Fruit fly (Drosophila melanogaster) whole organism, pupa: Measurements from ENCODE around the gene CG34250.
A peak's percentile ranks its signal among the peaks of the same experiment; 100 is the strongest.

Source experiments
- CG10348 ChIP-seq: fragments of 200-800 bp; sonication (Bioruptor generic); IDR thresholded peaks from 2 replicates; pipeline ENCODE4 v1.3.6; 2022; ENCODE audit warnings: missing biosample characterization, missing genetic modification characterization
- CG12605 ChIP-seq: fragments of 200-800 bp; sonication (Bioruptor generic); IDR thresholded peaks from 2 replicates; pipeline ENCODE4 v1.3.6; 2022; ENCODE audit warnings: missing biosample characterization, missing genetic modification characterization
- CG13204 ChIP-seq: fragments of 200-800 bp; sonication (Bioruptor generic); optimal IDR thresholded peaks from 2 replicates; lab custom pipeline; 2018; ENCODE audit warnings: missing biosample characterization, mild to moderate bottlenecking, missing genetic modification characterization, moderate library complexity
- CG14655 ChIP-seq: fragments of 200-800 bp; sonication (Bioruptor generic); optimal IDR thresholded peaks from 3 replicates; lab custom pipeline; 2017; ENCODE audit warnings: mild to moderate bottlenecking, missing biosample characterization, missing genetic modification reagents, missing genetic modification characterization
- CG15710 ChIP-seq: fragments of 200-800 bp; sonication (Bioruptor generic); optimal IDR thresholded peaks from 2 replicates; lab custom pipeline; 2018; ENCODE audit warnings: missing biosample characterization, mild to moderate bottlenecking, missing genetic modification characterization, moderate library complexity
- CG17806 ChIP-seq: fragments of 200-800 bp; sonication (Bioruptor generic); optimal IDR thresholded peaks from 2 replicates; lab custom pipeline; 2018; ENCODE audit warnings: missing biosample characterization, mild to moderate bottlenecking, missing genetic modification characterization, moderate library complexity
- CG32121 ChIP-seq: fragments of 200-800 bp; sonication (Bioruptor generic); IDR thresholded peaks from 2 replicates; pipeline ENCODE4 v1.3.6; 2022; ENCODE audit warnings: missing biosample characterization, missing genetic modification characterization
- CG34367 ChIP-seq: fragments of 200-800 bp; sonication (Bioruptor generic); optimal IDR thresholded peaks from 2 replicates; lab custom pipeline; 2018; ENCODE audit warnings: missing biosample characterization, mild to moderate bottlenecking, missing genetic modification characterization
- CG4496 ChIP-seq: fragments of 200-800 bp; sonication (Bioruptor generic); IDR thresholded peaks from 3 replicates; pipeline ENCODE4 v1.3.6; 2022; ENCODE audit warnings: missing biosample characterization, missing genetic modification characterization
- CG8159 ChIP-seq: fragments of 200-800 bp; sonication (Bioruptor generic); optimal IDR thresholded peaks from 3 replicates; lab custom pipeline; 2018; ENCODE audit warnings: missing biosample characterization, mild to moderate bottlenecking, missing genetic modification characterization, moderate library complexity
- CG8301 ChIP-seq: fragments of 200-800 bp; sonication (Bioruptor generic); optimal IDR thresholded peaks from 2 replicates; lab custom pipeline; 2018; ENCODE audit warnings: missing biosample characterization, mild to moderate bottlenecking, missing genetic modification characterization
- CG9948 ChIP-seq: fragments of 200-800 bp; sonication (Bioruptor generic); optimal IDR thresholded peaks from 2 replicates; lab custom pipeline; 2018; ENCODE audit warnings: missing biosample characterization, mild to moderate bottlenecking, missing genetic modification characterization, moderate library complexity
- D1 ChIP-seq: fragments of 200-800 bp; sonication (Bioruptor generic); optimal IDR thresholded peaks from 2 replicates; lab custom pipeline; 2018; ENCODE audit warnings: missing biosample characterization, mild to moderate bottlenecking, missing genetic modification characterization, moderate library complexity
- EcR ChIP-seq: fragments of 200-800 bp; sonication (Bioruptor generic); optimal IDR thresholded peaks from 3 replicates; lab custom pipeline; 2019; ENCODE audit warnings: missing biosample characterization, missing genetic modification characterization, mild to moderate bottlenecking, moderate library complexity, missing genetic modification reagents
- Ets98B ChIP-seq: fragments of 200-800 bp; sonication (Bioruptor generic); IDR thresholded peaks from 2 replicates; pipeline ENCODE4 v1.3.6; 2022; ENCODE audit warnings: missing biosample characterization, missing genetic modification characterization
- Pif1A ChIP-seq: fragments of 200-800 bp; sonication (Bioruptor generic); optimal IDR thresholded peaks from 3 replicates; lab custom pipeline; 2016; ENCODE audit warnings: missing biosample characterization, missing genetic modification characterization
- Pif1B ChIP-seq: fragments of 200-800 bp; sonication (Bioruptor generic); optimal IDR thresholded peaks from 3 replicates; lab custom pipeline; 2016; ENCODE audit warnings: missing biosample characterization, missing genetic modification characterization
- Snoo ChIP-seq: fragments of 200-800 bp; sonication (Bioruptor generic); optimal IDR thresholded peaks from 3 replicates; lab custom pipeline; 2017; ENCODE audit warnings: missing biosample characterization, mild to moderate bottlenecking, missing genetic modification characterization, inconsistent platforms
- fd96Ca ChIP-seq: fragments of 200-800 bp; sonication (Bioruptor generic); IDR thresholded peaks from 3 replicates; pipeline ENCODE4 v1.3.6; 2022; ENCODE audit warnings: missing biosample characterization, missing genetic modification characterization
- gl ChIP-seq: fragments of 200-800 bp; sonication (Bioruptor generic); optimal IDR thresholded peaks from 2 replicates; lab custom pipeline; 2018; ENCODE audit warnings: missing biosample characterization, mild to moderate bottlenecking, missing genetic modification characterization
- rn ChIP-seq: fragments of 200-800 bp; sonication (Bioruptor generic); IDR thresholded peaks from 2 replicates; pipeline ENCODE4 v1.3.6; 2022; ENCODE audit warnings: missing biosample characterization, missing genetic modification characterization

CG34250 gene

DNA sequence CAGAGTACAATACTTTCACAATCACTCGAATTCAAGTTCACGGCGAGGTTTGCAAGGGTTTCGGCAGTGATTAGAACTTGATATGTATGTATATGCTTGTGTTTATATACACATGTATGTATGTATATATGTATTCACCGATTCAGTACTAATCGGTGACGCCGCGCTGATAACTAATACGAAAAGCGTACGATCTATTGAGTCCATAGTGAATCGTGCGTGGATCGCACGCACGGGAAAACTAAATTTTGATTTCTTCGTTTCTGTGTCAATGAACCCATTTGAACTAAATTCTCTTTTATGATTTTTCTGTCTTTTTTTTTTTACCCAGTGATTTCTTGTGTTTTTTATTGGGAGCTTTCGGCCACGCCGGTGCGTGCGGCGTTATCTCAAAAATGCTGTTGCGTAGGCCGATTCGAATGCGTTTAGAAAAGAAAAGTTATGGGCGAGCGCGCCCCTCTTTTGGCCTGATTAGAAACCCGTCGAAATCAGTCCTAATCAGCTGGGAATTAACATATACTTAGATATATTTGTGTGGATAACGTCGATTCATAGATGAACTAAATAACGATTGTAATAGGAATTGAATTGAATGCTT is 17.9 kb downstream of the CG34250 start:
- TF ChIP-seq CG8159 (tag; lab: Kevin White, UChicago) (no peak), fd96Ca (GFP tag; lab: Robert Waterston, UW) (no peak), CG14655 (GFP tag; lab: Kevin White, UChicago) (no peak), CG13204 (GFP tag; lab: Kevin White, UChicago) (no peak), CG34367 (tag; lab: Kevin White, UChicago) (no peak), CG8301 (no peak), CG15710 (tag; lab: Kevin White, UChicago) (no peak), Ets98B (GFP tag; lab: Robert Waterston, UW) (no peak), CG17806 (tag; lab: Kevin White, UChicago) (no peak)

DNA sequence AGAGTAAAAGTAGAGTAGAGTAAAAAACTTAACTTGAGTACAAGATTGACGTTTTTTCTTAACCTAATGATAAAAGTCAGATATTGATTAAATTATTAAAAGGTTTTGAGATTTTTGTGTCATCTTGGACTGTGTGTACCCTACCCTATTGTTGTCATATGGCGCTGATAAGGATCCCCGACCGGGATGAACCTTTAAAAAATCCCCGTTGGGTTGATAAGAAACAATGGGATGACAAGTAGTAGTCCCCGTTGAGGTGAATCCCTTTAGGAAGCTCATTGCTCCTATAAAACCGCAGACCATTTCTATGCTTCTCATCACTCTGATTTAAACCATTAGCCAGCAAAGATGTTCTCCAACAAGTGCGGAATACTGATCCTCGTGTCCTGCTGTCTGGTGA is 18.5 kb downstream of the CG34250 start, which contains the start of gene edin:
TSS of gene edin (plus strand) at position 340 of the 400 bp plus-strand sequence.
- TF ChIP-seq gl (tag; lab: Kevin White, UChicago) = no peak
- TF ChIP-seq Pif1A (GFP tag; lab: Kevin White, UChicago) = no peak
- TF ChIP-seq fd96Ca (GFP tag; lab: Robert Waterston, UW) = no peak
- no peak for TF ChIP-seq CG32121 (GFP tag; lab: Robert Waterston, UW)
- no peak for TF ChIP-seq CG14655 (GFP tag; lab: Kevin White, UChicago)
- TF ChIP-seq CG4496 = no peak
- TF ChIP-seq CG17806 (tag; lab: Kevin White, UChicago) = no peak
- TF ChIP-seq CG34367 (tag; lab: Kevin White, UChicago) = no peak
- TF ChIP-seq CG15710 (tag; lab: Kevin White, UChicago) = no peak
- no peak for TF ChIP-seq Snoo
- TF ChIP-seq CG13204 (GFP tag; lab: Kevin White, UChicago) = no peak
- no peak for TF ChIP-seq D1 (tag; lab: Kevin White, UChicago)
- no peak for TF ChIP-seq CG8301
- no peak for TF ChIP-seq EcR (GFP tag; lab: Kevin White, UChicago)
- TF ChIP-seq Ets98B (GFP tag; lab: Robert Waterston, UW) = no peak
- TF ChIP-seq rn (GFP tag; lab: Robert Waterston, UW) = no peak
- no peak for TF ChIP-seq Pif1B (GFP tag; lab: Kevin White, UChicago)
- TF ChIP-seq CG12605 (GFP tag; lab: Robert Waterston, UW) = no peak
- TF ChIP-seq, all 21 proteins: peak for 0

DNA sequence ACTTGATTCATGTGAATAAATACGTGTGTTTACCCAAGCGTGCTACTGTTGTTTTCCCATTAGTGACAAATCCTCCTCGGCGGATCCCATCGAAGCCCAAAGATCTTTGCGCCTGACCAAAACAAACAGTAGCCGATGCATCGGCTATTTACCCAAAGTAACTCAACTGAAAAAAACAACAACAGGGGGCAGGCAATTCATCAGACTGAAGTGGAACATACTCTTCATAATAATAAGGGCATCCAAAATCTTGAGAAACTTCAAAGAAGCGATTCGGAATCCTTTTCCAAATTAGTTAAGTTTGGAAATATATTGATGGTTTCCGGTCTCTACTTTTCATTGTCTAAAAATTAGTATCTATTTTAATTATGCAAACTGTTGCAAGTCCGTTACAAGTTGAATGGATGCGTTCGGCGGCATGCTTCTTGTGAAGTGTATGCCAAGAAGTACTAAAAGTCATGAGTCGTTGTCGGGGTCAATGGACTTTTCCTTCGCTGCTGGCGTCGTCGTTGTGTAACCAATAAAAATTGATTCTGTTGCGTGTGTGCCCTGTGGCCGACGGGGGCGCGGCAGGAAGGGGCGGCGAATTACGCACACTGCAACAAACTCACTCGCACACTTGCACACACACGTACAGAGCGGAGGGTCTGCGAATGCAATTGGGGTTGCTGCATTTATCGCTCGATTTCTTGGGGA is 19.4 kb downstream of the CG34250 start:
- TF ChIP-seq CG17806 (tag; lab: Kevin White, UChicago) (peak; percentile 64), CG32121 (GFP tag; lab: Robert Waterston, UW) (0 out of 2 replicates have a peak, but pooled peaks have one; percentile 27), Pif1B (GFP tag; lab: Kevin White, UChicago) (peak; percentile 40), D1 (tag; lab: Kevin White, UChicago) (no peak), Ets98B (GFP tag; lab: Robert Waterston, UW) (peak; percentile 21; the same call in 1 of the 2 replicates), CG8159 (tag; lab: Kevin White, UChicago) (peak; percentile 78), CG12605 (GFP tag; lab: Robert Waterston, UW) (no peak), CG4496 (peak; percentile 61; the same call in 2 of the 3 replicates), Snoo (peak; percentile 68), CG8301 (peak; percentile 45), CG14655 (GFP tag; lab: Kevin White, UChicago) (peak; percentile 58), EcR (GFP tag; lab: Kevin White, UChicago) (peak; percentile 98), CG13204 (GFP tag; lab: Kevin White, UChicago) (peak; percentile 58), Pif1A (GFP tag; lab: Kevin White, UChicago) (peak; percentile 67), CG15710 (tag; lab: Kevin White, UChicago) (peak; percentile 73), CG34367 (tag; lab: Kevin White, UChicago) (peak; percentile 51), gl (tag; lab: Kevin White, UChicago) (peak; percentile 13), fd96Ca (GFP tag; lab: Robert Waterston, UW) (0 out of 3 replicates have a peak, but pooled peaks have one; percentile 5), CG10348 (GFP tag; lab: Robert Waterston, UW) (no peak), CG9948 (tag; lab: Kevin White, UChicago) (peak; percentile 60), rn (GFP tag; lab: Robert Waterston, UW) (no peak)

DNA sequence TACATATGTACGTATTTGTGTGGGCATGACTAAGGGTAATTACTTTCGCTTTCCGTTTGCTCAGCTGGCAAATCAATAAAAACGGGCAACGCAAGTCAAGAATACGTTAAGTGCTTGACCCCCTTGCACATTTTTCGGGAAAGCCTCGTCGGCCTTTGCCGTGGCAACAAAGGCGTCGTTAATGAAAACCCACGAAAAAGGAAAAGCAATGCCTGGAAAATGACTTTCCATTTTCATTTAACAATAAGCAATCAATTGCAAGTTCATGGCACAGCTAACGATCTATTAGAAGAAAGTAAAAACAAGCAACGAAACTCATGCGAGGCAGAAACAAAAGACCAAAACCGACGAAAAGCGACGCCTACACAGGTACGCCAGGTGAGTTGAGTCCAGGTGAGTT is 20.0 kb downstream of the CG34250 start:
- TF ChIP-seq Pif1A (GFP tag; lab: Kevin White, UChicago) (no peak), CG13204 (GFP tag; lab: Kevin White, UChicago) (no peak), CG4496 (no peak), Snoo (no peak), Pif1B (GFP tag; lab: Kevin White, UChicago) (no peak), Ets98B (GFP tag; lab: Robert Waterston, UW) (no peak), CG9948 (tag; lab: Kevin White, UChicago) (no peak), fd96Ca (GFP tag; lab: Robert Waterston, UW) (no peak), CG10348 (GFP tag; lab: Robert Waterston, UW) (no peak), CG14655 (GFP tag; lab: Kevin White, UChicago) (no peak), CG17806 (tag; lab: Kevin White, UChicago) (no peak), CG8159 (tag; lab: Kevin White, UChicago) (no peak), EcR (GFP tag; lab: Kevin White, UChicago) (no peak), CG8301 (no peak), rn (GFP tag; lab: Robert Waterston, UW) (no peak), gl (tag; lab: Kevin White, UChicago) (no peak)
